Fruit fly (Drosophila melanogaster) whole organism, embryonic: ENCODE results near the gene CG13796.

Experiments used
- Atf3 ChIP-seq: fragments of 200-800 bp; sonication (Bioruptor generic); optimal IDR thresholded peaks from 3 replicates; lab custom pipeline; 2016; ENCODE audit warnings: missing biosample characterization, missing genetic modification characterization
- CG10147 ChIP-seq: fragments of 200-800 bp; sonication (Bioruptor generic); optimal IDR thresholded peaks from 2 replicates; lab custom pipeline; 2019; ENCODE audit warnings: missing biosample characterization, mild to moderate bottlenecking, missing genetic modification characterization, moderate library complexity
- CG10543 ChIP-seq: fragments of 200-800 bp; sonication (Bioruptor generic); optimal IDR thresholded peaks from 3 replicates; lab custom pipeline; 2017; ENCODE audit warnings: missing biosample characterization, mild to moderate bottlenecking, missing genetic modification characterization, moderate library complexity
- CG11085 ChIP-seq: fragments of 200-800 bp; sonication (Bioruptor generic); IDR thresholded peaks from 2 replicates; pipeline ENCODE4 v1.3.6; 2022; ENCODE audit warnings: missing biosample characterization, missing genetic modification characterization
- CG15479 ChIP-seq: fragments of 200-800 bp; sonication (Bioruptor generic); optimal IDR thresholded peaks from 3 replicates; lab custom pipeline; 2019; ENCODE audit warnings: missing biosample characterization, mild to moderate bottlenecking, missing genetic modification characterization, moderate library complexity
- CG17186 ChIP-seq: fragments of 200-800 bp; sonication (Bioruptor generic); optimal IDR thresholded peaks from 3 replicates; lab custom pipeline; 2017; ENCODE audit warnings: missing biosample characterization, missing genetic modification reagents, missing genetic modification characterization
- CG17612 ChIP-seq: fragments of 200-800 bp; sonication (Bioruptor generic); IDR thresholded peaks from 2 replicates; pipeline ENCODE4 v1.3.6; 2022; ENCODE audit warnings: missing biosample characterization, missing genetic modification characterization
- CG31441 ChIP-seq: fragments of 200-800 bp; sonication (Bioruptor generic); IDR thresholded peaks from 2 replicates; pipeline ENCODE4 v1.3.6; 2022; ENCODE audit warnings: missing biosample characterization, missing genetic modification characterization
- CG34376 ChIP-seq: fragments of 200-800 bp; sonication (Bioruptor generic); optimal IDR thresholded peaks from 2 replicates; lab custom pipeline; 2018; ENCODE audit warnings: missing biosample characterization, mild to moderate bottlenecking, missing genetic modification characterization
- CG8089 ChIP-seq: fragments of 200-800 bp; sonication (Bioruptor generic); optimal IDR thresholded peaks from 3 replicates; lab custom pipeline; 2016; ENCODE audit warnings: missing biosample characterization, missing genetic modification characterization
- CG8924 ChIP-seq: fragments of 200-800 bp; optimal IDR thresholded peaks from 3 replicates; lab custom pipeline; 2019; ENCODE audit warnings: missing biosample characterization, mild to moderate bottlenecking, missing genetic modification characterization, moderate library complexity
- CG9727 ChIP-seq: fragments of 200-800 bp; sonication (Bioruptor generic); optimal IDR thresholded peaks from 3 replicates; lab custom pipeline; 2017; ENCODE audit warnings: missing biosample characterization, mild to moderate bottlenecking, missing genetic modification characterization
- CHES-1-like ChIP-seq: fragments of 200-800 bp; sonication (Bioruptor generic); optimal IDR thresholded peaks from 2 replicates; lab custom pipeline; 2016; ENCODE audit warnings: missing biosample characterization, missing genetic modification characterization
- Deaf1 ChIP-seq: fragments of 200-800 bp; optimal IDR thresholded peaks from 3 replicates; lab custom pipeline; 2019; ENCODE audit warnings: missing biosample characterization, mild to moderate bottlenecking, missing genetic modification characterization, moderate library complexity
- E2f1 ChIP-seq: fragments of 200-800 bp; sonication (Bioruptor generic); IDR thresholded peaks from 2 replicates; pipeline ENCODE4 v1.3.6; 2022; ENCODE audit warnings: missing biosample characterization, missing genetic modification characterization
- Ets65A ChIP-seq: fragments of 200-800 bp; sonication (Bioruptor generic); peaks from one replicate; lab custom pipeline; 2016; ENCODE audit warnings: missing biosample characterization, missing genetic modification characterization
- GATAe ChIP-seq: fragments of 200-800 bp; sonication (Bioruptor generic); conservative IDR thresholded peaks from 2 replicates; pipeline ENCODE4 v1.3.6; 2022; ENCODE audit warnings: missing biosample characterization, missing genetic modification characterization
- Hey ChIP-seq: fragments of 200-800 bp; sonication (Bioruptor generic); optimal IDR thresholded peaks from 3 replicates; lab custom pipeline; 2018; ENCODE audit warnings: missing biosample characterization, mild to moderate bottlenecking, missing genetic modification characterization
- Hmr ChIP-seq: fragments of 200-800 bp; sonication (Bioruptor generic); optimal IDR thresholded peaks from 3 replicates; lab custom pipeline; 2017; ENCODE audit warnings: mild to moderate bottlenecking, missing biosample characterization, missing genetic modification reagents, missing genetic modification characterization
- Hr51 ChIP-seq, 2 experiments: fragments of 200-800 bp; sonication (Bioruptor generic); optimal IDR thresholded peaks; 2 replicates in 1 of 2; 3 replicates in 1 of 2; lab custom pipeline; 2016 to 2018; ENCODE audit warnings: missing biosample characterization in 2 of 2, missing genetic modification characterization in 2 of 2, mild to moderate bottlenecking in 1 of 2, moderate library complexity in 1 of 2
- Mad ChIP-seq: fragments of 200-800 bp; sonication (Bioruptor generic); optimal IDR thresholded peaks from 2 replicates; lab custom pipeline; 2016; ENCODE audit warnings: missing biosample characterization, missing genetic modification characterization
- Pdp1 ChIP-seq, 2 experiments: fragments of 200-800 bp; sonication (Bioruptor generic); optimal IDR thresholded peaks; 3 replicates each; lab custom pipeline; 2016; ENCODE audit warnings: missing biosample characterization in 2 of 2, missing genetic modification characterization in 2 of 2, mild to moderate bottlenecking in 1 of 2, moderate library complexity in 1 of 2
- Ravus ChIP-seq: fragments of 200-800 bp; sonication (Bioruptor generic); IDR thresholded peaks from 2 replicates; pipeline ENCODE4 v1.3.6; 2022; ENCODE audit warnings: missing biosample characterization, missing genetic modification characterization
- Taf1 ChIP-seq: fragments of 200-800 bp; sonication (Bioruptor generic); IDR thresholded peaks from 2 replicates; pipeline ENCODE4 v1.3.6; 2022; ENCODE audit warnings: missing biosample characterization, missing genetic modification characterization
- Vsx1 ChIP-seq: fragments of 200-800 bp; sonication (Bioruptor generic); optimal IDR thresholded peaks from 2 replicates; lab custom pipeline; 2017; ENCODE audit warnings: missing biosample characterization, mild to moderate bottlenecking, missing genetic modification characterization, missing genetic modification reagents
- az2 ChIP-seq: fragments of 200-800 bp; sonication (Bioruptor generic); optimal IDR thresholded peaks from 3 replicates; lab custom pipeline; 2016; ENCODE audit warnings: missing biosample characterization, missing genetic modification characterization
- br ChIP-seq: fragments of >200 bp; optimal IDR thresholded peaks from 2 replicates; lab custom pipeline; 2017
- caup ChIP-seq: fragments of 200-800 bp; sonication (Bioruptor generic); optimal IDR thresholded peaks from 3 replicates; lab custom pipeline; 2017; ENCODE audit warnings: missing biosample characterization, mild to moderate bottlenecking, missing genetic modification characterization, moderate library complexity; ENCODE audit not compliant: severe bottlenecking
- chinmo ChIP-seq: fragments of 200-800 bp; sonication (Bioruptor generic); IDR thresholded peaks from 4 replicates; pipeline ENCODE4 v1.3.6; 2022; ENCODE audit warnings: missing biosample characterization, missing genetic modification characterization; ENCODE audit not compliant: partially characterized antibody
- crp ChIP-seq, 2 experiments: fragments of 200-800 bp; sonication (Bioruptor generic); optimal IDR thresholded peaks; 2 replicates in 1 of 2; 3 replicates in 1 of 2; lab custom pipeline; 2017; ENCODE audit warnings: missing biosample characterization in 2 of 2, missing genetic modification characterization in 2 of 2, mild to moderate bottlenecking in 1 of 2, moderate library complexity in 1 of 2
- disco-r ChIP-seq: fragments of 200-800 bp; sonication (Bioruptor generic); optimal IDR thresholded peaks from 2 replicates; lab custom pipeline; 2016; ENCODE audit warnings: missing biosample characterization, missing genetic modification characterization
- dysf ChIP-seq: fragments of 200-800 bp; sonication (Bioruptor generic); IDR thresholded peaks from 3 replicates; pipeline ENCODE4 v1.3.6; 2022; ENCODE audit warnings: missing biosample characterization, missing genetic modification characterization
- exex ChIP-seq: fragments of 200-800 bp; sonication (Bioruptor generic); optimal IDR thresholded peaks from 4 replicates; lab custom pipeline; 2018; ENCODE audit warnings: missing biosample characterization, mild to moderate bottlenecking, missing genetic modification characterization, moderate library complexity
- gfzf ChIP-seq: fragments of 200-800 bp; sonication (Bioruptor generic); optimal IDR thresholded peaks from 2 replicates; lab custom pipeline; 2016; ENCODE audit warnings: missing biosample characterization, mild to moderate bottlenecking, missing genetic modification characterization, moderate library complexity
- grau ChIP-seq: fragments of 200-800 bp; optimal IDR thresholded peaks from 3 replicates; lab custom pipeline; 2019; ENCODE audit warnings: missing biosample characterization, mild to moderate bottlenecking, missing genetic modification characterization, moderate library complexity
- grn ChIP-seq: fragments of 200-800 bp; sonication (Bioruptor generic); optimal IDR thresholded peaks from 3 replicates; lab custom pipeline; 2017; ENCODE audit warnings: missing biosample characterization, missing genetic modification characterization
- lbe ChIP-seq: fragments of 200-800 bp; sonication (Bioruptor generic); optimal IDR thresholded peaks from 2 replicates; lab custom pipeline; 2016; ENCODE audit warnings: missing biosample characterization, mild to moderate bottlenecking, missing genetic modification characterization
- mirr ChIP-seq: fragments of 200-800 bp; sonication (Bioruptor generic); optimal IDR thresholded peaks from 3 replicates; lab custom pipeline; 2018; ENCODE audit warnings: missing biosample characterization, mild to moderate bottlenecking, missing genetic modification characterization
- prd ChIP-seq, 3 experiments: fragments of >200 bp in 2 of 3; fragments of 200-800 bp in 1 of 3; sonication (Bioruptor generic) in 1 of 3; optimal IDR thresholded peaks in 2 of 3; IDR thresholded peaks in 1 of 3; 2 replicates in 2 of 3; 3 replicates in 1 of 3; pipeline versions ENCODE4 v1.3.6 to Lab custom; 2017 to 2022; ENCODE audit warnings: missing biosample characterization in 1 of 3, missing genetic modification characterization in 1 of 3
- sug ChIP-seq: fragments of 200-800 bp; optimal IDR thresholded peaks from 2 replicates; lab custom pipeline; 2019; ENCODE audit warnings: missing biosample characterization, mild to moderate bottlenecking, missing genetic modification characterization, moderate library complexity
- ttk ChIP-seq: fragments of 200-800 bp; sonication (Bioruptor generic); IDR thresholded peaks from 2 replicates; pipeline ENCODE4 v2.1.2; 2022; ENCODE audit warnings: missing biosample characterization, missing genetic modification characterization
- vnd ChIP-seq: fragments of 200-800 bp; sonication (Bioruptor generic); IDR thresholded peaks from 3 replicates; pipeline ENCODE4 v1.3.6; 2022; ENCODE audit warnings: missing biosample characterization, missing genetic modification characterization; ENCODE audit not compliant: partially characterized antibody
- zen2 ChIP-seq: fragments of 200-800 bp; sonication (Bioruptor generic); IDR thresholded peaks from 3 replicates; pipeline ENCODE4 v1.3.6; 2022; ENCODE audit warnings: missing biosample characterization, missing genetic modification characterization; ENCODE audit not compliant: partially characterized antibody
- zf30C ChIP-seq: fragments of 200-800 bp; sonication (Bioruptor generic); optimal IDR thresholded peaks from 3 replicates; lab custom pipeline; 2018; ENCODE audit warnings: missing biosample characterization, mild to moderate bottlenecking, missing genetic modification characterization

Gene CG13796

dm6 chr2L:7685290-7685689, 47.2 kb downstream of the CG13796 start (continued):
- TF ChIP-seq Atf3 (GFP tag; lab: Kevin White, UChicago) (no peak), Taf1 (no peak), vnd (GFP tag; lab: Robert Waterston, UW) (0 out of 3 replicates have a peak, but pooled peaks have one; percentile 32), disco-r (GFP tag; lab: Kevin White, UChicago) (no peak), Hey (tag; lab: Kevin White, UChicago) (peak; percentile 36), prd (optimal IDR thresholded peaks at IDR 0.05; lab: Kevin White, UChicago) (no peak), prd (GFP tag; IDR thresholded peaks at IDR 0.05; lab: Robert Waterston, UW) (no peak), zf30C (GFP tag; lab: Kevin White, UChicago) (no peak), sug (tag; lab: Kevin White, UChicago) (peak; percentile 79), zen2 (GFP tag; lab: Robert Waterston, UW) (no peak), CG11085 (GFP tag; lab: Robert Waterston, UW) (no peak), dysf (GFP tag; lab: Robert Waterston, UW) (no peak), grn (GFP tag; lab: Kevin White, UChicago) (peak; percentile 95), Hr51 (GFP tag; optimal IDR thresholded peaks at IDR 0.05; lab: Kevin White, UChicago) (no peak), br (lab: Kevin White, UChicago) (no peak), CG31441 (GFP tag; lab: Robert Waterston, UW) (no peak), Mad (GFP tag; lab: Kevin White, UChicago) (no peak)

dm6 chr2L:7680298-7680697, 52.2 kb downstream of the CG13796 start:
- TF ChIP-seq CHES-1-like = no peak
- TF ChIP-seq CG8089 (GFP tag; lab: Kevin White, UChicago) = no peak
- TF ChIP-seq exex (tag; lab: Kevin White, UChicago) = peak; percentile 63
- no peak for TF ChIP-seq CG9727 (GFP tag; lab: Kevin White, UChicago)
- no peak for TF ChIP-seq caup (GFP tag; lab: Kevin White, UChicago)
- peak; percentile 85 for TF ChIP-seq mirr (GFP tag; lab: Kevin White, UChicago)
- TF ChIP-seq Hr51 (GFP tag; optimal IDR thresholded peaks at IDR 0.05; lab: Kevin White, UChicago) = no peak
- peak in 1 of 2 experiments; percentile 26 for TF ChIP-seq Pdp1 (GFP tag; optimal IDR thresholded peaks at IDR 0.05; lab: Kevin White, UChicago)
- TF ChIP-seq lbe (GFP tag; lab: Kevin White, UChicago) = no peak

dm6 chr2L:7678095-7678784, 54.2 kb downstream of the CG13796 start:
- TF ChIP-seq Ravus (GFP tag; lab: Robert Waterston, UW) (no peak), chinmo (GFP tag; lab: Robert Waterston, UW) (0 out of 4 replicates have a peak, but pooled peaks have one; percentile 68), CG10543 (peak; percentile 33), CG8924 (tag; lab: Kevin White, UChicago) (no peak), sug (tag; lab: Kevin White, UChicago) (peak; percentile 22), az2 (GFP tag; lab: Kevin White, UChicago) (no peak), grau (tag; lab: Kevin White, UChicago) (no peak), gfzf (no peak), Vsx1 (GFP tag; lab: Kevin White, UChicago) (peak; percentile 8), CG17186 (GFP tag; lab: Kevin White, UChicago) (no peak), E2f1 (GFP tag; lab: Robert Waterston, UW) (no peak), Deaf1 (tag; lab: Kevin White, UChicago) (peak; percentile 16), crp (GFP tag; optimal IDR thresholded peaks at IDR 0.05; lab: Kevin White, UChicago) (no peak), Hey (tag; lab: Kevin White, UChicago) (peak; percentile 32), CG17612 (GFP tag; lab: Robert Waterston, UW) (no peak), Hmr (peak; percentile 50), Ets65A (peak; percentile 55), CG10147 (GFP tag; lab: Kevin White, UChicago) (peak; percentile 15), mirr (GFP tag; lab: Kevin White, UChicago) (peak; percentile 18), GATAe (GFP tag; lab: Robert Waterston, UW) (peak; percentile 43), CG34376 (GFP tag; lab: Kevin White, UChicago) (no peak), CG15479 (GFP tag; lab: Kevin White, UChicago) (peak; percentile 85), ttk (GFP tag; lab: Robert Waterston, UW) (no peak)
